Worm (Caenorhabditis elegans): ENCODE measurements around the gene acox-1.5.

DNA sequence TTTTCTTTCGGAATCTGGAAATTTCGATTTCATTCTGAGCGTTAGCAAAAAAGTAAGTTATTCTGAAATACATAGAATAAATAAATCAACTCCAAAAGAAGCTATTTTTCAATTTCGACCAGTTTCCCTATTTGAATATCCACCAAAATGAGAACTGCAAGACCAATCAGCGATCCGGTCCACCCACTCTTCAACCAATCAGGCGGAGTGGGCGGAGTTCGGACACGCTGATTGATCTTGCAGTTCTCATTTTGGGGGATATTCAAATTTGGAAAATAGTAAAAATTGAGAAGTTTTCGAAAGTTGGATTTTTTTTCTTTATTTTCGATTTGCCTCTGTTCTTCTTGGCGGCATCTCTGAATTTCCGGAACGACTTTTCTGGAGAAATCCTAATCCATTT, 21.1 kb downstream of the acox-1.5 start:
- no peak for TF ChIP-seq ZK185.1 (tag; optimal IDR thresholded peaks at IDR 0.05; ENCODE audit: poor library complexity, severe bottlenecking)
- TF ChIP-seq ama-1 (optimal IDR thresholded peaks at IDR 0.05): no peak
- TF ChIP-seq ama-1 (GFP tag; optimal IDR thresholded peaks at IDR 0.05): no peak
- peak in 1 of 3 experiments; percentile 26 for TF ChIP-seq lin-35 (GFP tag; optimal IDR thresholded peaks at IDR 0.05)
- TF ChIP-seq cebp-1 (GFP tag; IDR thresholded peaks at IDR 0.05): no peak
- no peak for TF ChIP-seq cebp-1 (tag; optimal IDR thresholded peaks at IDR 0.05)
- no peak for TF ChIP-seq F10E7.11 (tag; optimal IDR thresholded peaks at IDR 0.05)
- TF ChIP-seq tlf-1 (GFP tag; optimal IDR thresholded peaks at IDR 0.05): no peak
- TF ChIP-seq die-1 (tag; optimal IDR thresholded peaks at IDR 0.05): no peak
- TF ChIP-seq F57A8.1 (GFP tag; optimal IDR thresholded peaks at IDR 0.05): no peak
- peak; percentile 50 for TF ChIP-seq efl-1 (GFP tag; optimal IDR thresholded peaks at IDR 0.05)
- TF ChIP-seq D2030.7 (GFP tag; IDR thresholded peaks at IDR 0.05): no peak
- no peak for TF ChIP-seq ceh-58 (GFP tag; IDR thresholded peaks at IDR 0.05)
- TF ChIP-seq lin-54 (GFP tag; optimal IDR thresholded peaks at IDR 0.05): peak; percentile 28
- no peak for TF ChIP-seq nhr-27 (tag; optimal IDR thresholded peaks at IDR 0.05)
